Worm (Caenorhabditis elegans) whole organism, L2 larva: ENCODE results near the gene marg-1.

Source experiments
- C34F6.9 ChIP-seq: fragments of 150-350 bp; optimal IDR thresholded peaks from 2 replicates; lab custom pipeline; 2014; ENCODE audit warnings: missing biosample characterization, missing genetic modification characterization
- F13H6.1 ChIP-seq: sonication (generic microtip); optimal IDR thresholded peaks from 2 replicates; lab custom pipeline; 2016; ENCODE audit warnings: missing genetic modification characterization, missing compliant biosample characterization
- R02D3.7 ChIP-seq: fragments of 150-350 bp; optimal IDR thresholded peaks from 2 replicates; lab custom pipeline; 2014; ENCODE audit warnings: missing biosample characterization, missing genetic modification characterization
- mbf-1 ChIP-seq: sonication (generic microtip); optimal IDR thresholded peaks from 2 replicates; lab custom pipeline; 2017; ENCODE audit warnings: missing biosample characterization, missing genetic modification characterization
- nhr-11 ChIP-seq: fragments of 150-350 bp; optimal IDR thresholded peaks from 2 replicates; lab custom pipeline; 2014; ENCODE audit warnings: missing biosample characterization, missing genetic modification characterization
- nhr-12 ChIP-seq: fragments of 150-350 bp; optimal IDR thresholded peaks from 2 replicates; lab custom pipeline; 2014; ENCODE audit warnings: missing biosample characterization, missing genetic modification characterization
- nhr-23 ChIP-seq: fragments of 150-350 bp; optimal IDR thresholded peaks from 2 replicates; lab custom pipeline; 2014; ENCODE audit warnings: missing biosample characterization, missing genetic modification reagents, missing genetic modification characterization
- nhr-77 ChIP-seq: fragments of 150-350 bp; optimal IDR thresholded peaks from 2 replicates; lab custom pipeline; 2014; ENCODE audit warnings: missing biosample characterization, missing genetic modification characterization
- sem-4 ChIP-seq: fragments of 150-350 bp; optimal IDR thresholded peaks from 2 replicates; lab custom pipeline; 2014; ENCODE audit warnings: missing biosample characterization, missing genetic modification reagents, missing genetic modification characterization

ce11 chrX:3793389-3793788, 12.4 kb upstream of the marg-1 start:
- TF ChIP-seq nhr-12 (no peak), sem-4 (no peak), R02D3.7 (tag; lab: Kevin White, UChicago) (no peak), nhr-11 (tag; lab: Kevin White, UChicago) (no peak), C34F6.9 (no peak), nhr-23 (tag; lab: Kevin White, UChicago) (no peak), nhr-77 (tag; lab: Kevin White, UChicago) (no peak), mbf-1 (tag; lab: Kevin White, UChicago) (no peak), F13H6.1 (tag; lab: Kevin White, UChicago) (no peak)
